Fruit fly (Drosophila melanogaster): ENCODE measurements around the gene CG34180.
A peak's percentile ranks its signal among the peaks of the same experiment; 100 is the strongest.

Gene CG34180

dm6 chr2L:6051212-6051621 is 9.1 kb upstream of the CG34180 start:
- TF ChIP-seq lola (GFP tag; optimal IDR thresholded peaks at IDR 0.05) (no peak), CG9705 (GFP tag; optimal IDR thresholded peaks at IDR 0.05) (peak; percentile 91), usp (GFP tag; optimal IDR thresholded peaks at IDR 0.05) (no peak), jim (GFP tag; optimal IDR thresholded peaks at IDR 0.05) (no peak), br (GFP tag; optimal IDR thresholded peaks at IDR 0.05) (peak; percentile 97), dmrt93B (GFP tag; optimal IDR thresholded peaks at IDR 0.05) (peak; percentile 75), ey (GFP tag; optimal IDR thresholded peaks at IDR 0.05) (peak; percentile 93), Hnf4 (GFP tag; optimal IDR thresholded peaks at IDR 0.05) (peak; percentile 94), woc (GFP tag; optimal IDR thresholded peaks at IDR 0.05) (peak; percentile 93), psq (GFP tag; optimal IDR thresholded peaks at IDR 0.05) (peak; percentile 90), rgr (GFP tag; optimal IDR thresholded peaks at IDR 0.05) (peak; percentile 98), CG32264 (GFP tag; optimal IDR thresholded peaks at IDR 0.05) (peak; percentile 90), fru (GFP tag; optimal IDR thresholded peaks at IDR 0.05) (peak; percentile 98), Myc (optimal IDR thresholded peaks at IDR 0.05) (no peak), OdsH (GFP tag; optimal IDR thresholded peaks at IDR 0.05) (peak; percentile 96), Vsx2 (GFP tag; optimal IDR thresholded peaks at IDR 0.05; ENCODE audit: partially characterized antibody) (no peak), brk (GFP tag; optimal IDR thresholded peaks at IDR 0.05) (no peak), Sp1 (GFP tag; optimal IDR thresholded peaks at IDR 0.05) (peak; percentile 97), pan (optimal IDR thresholded peaks at IDR 0.05) (no peak), dsf (GFP tag; optimal IDR thresholded peaks at IDR 0.05; ENCODE audit: borderline replicate concordance) (peak; percentile 76), CrebA (GFP tag; optimal IDR thresholded peaks at IDR 0.05; ENCODE audit: borderline replicate concordance) (no peak), Abd-B (GFP tag; optimal IDR thresholded peaks at IDR 0.05) (no peak), sage (GFP tag; optimal IDR thresholded peaks at IDR 0.05) (peak; percentile 88), Dif (GFP tag; optimal IDR thresholded peaks at IDR 0.05; ENCODE audit: partially characterized antibody) (no peak), Jra (GFP tag; optimal IDR thresholded peaks at IDR 0.05) (peak; percentile 64), GATAd (GFP tag; optimal IDR thresholded peaks at IDR 0.05) (no peak), Hr83 (GFP tag; optimal IDR thresholded peaks at IDR 0.05; ENCODE audit: poor library complexity, severe bottlenecking) (peak; percentile 57), Rel (GFP tag; optimal IDR thresholded peaks at IDR 0.05) (peak; percentile 87), Rel (tag; optimal IDR thresholded peaks at IDR 0.05) (peak; percentile 88), Hr78 (GFP tag; optimal IDR thresholded peaks at IDR 0.05) (no peak), sv (GFP tag; optimal IDR thresholded peaks at IDR 0.05) (peak; percentile 97), dl (GFP tag; optimal IDR thresholded peaks at IDR 0.05; ENCODE audit: insufficient read depth in 1 of 2, partially characterized antibody in 2 of 2) (no peak), tai (GFP tag; optimal IDR thresholded peaks at IDR 0.05) (no peak), foxo (GFP tag; optimal IDR thresholded peaks at IDR 0.05) (peak; percentile 92 to 95), Dfd (GFP tag; optimal IDR thresholded peaks at IDR 0.05) (no peak), h (GFP tag; optimal IDR thresholded peaks at IDR 0.05) (peak; percentile 98), Mio (GFP tag; optimal IDR thresholded peaks at IDR 0.05) (peak; percentile 53), HLH106 (tag; optimal IDR thresholded peaks at IDR 0.05) (peak; percentile 94), N (GFP tag; optimal IDR thresholded peaks at IDR 0.05) (no peak)

dm6 chr2L:6053874-6054469 is 6.3 kb upstream of the CG34180 start, which contains the start of gene CG13995:
Gene CG13995 (plus strand): TSS chr2L:6054302.
- TF ChIP-seq Sp1 (GFP tag; optimal IDR thresholded peaks at IDR 0.05) (no peak), Dif (GFP tag; optimal IDR thresholded peaks at IDR 0.05; ENCODE audit: partially characterized antibody) (peak; percentile 33)

Data from whole organism, wandering third instar larva.